Worm (Caenorhabditis elegans) whole organism, young adult: Measurements from ENCODE around the gene C33D9.10.

ENCODE experiments used
- B0336.3 ChIP-seq: fragments of 200-800 bp; sonication (Bioruptor generic); IDR thresholded peaks from 2 replicates; pipeline ENCODE4 v1.3.6; 2022; ENCODE audit warnings: missing genetic modification characterization, missing compliant biosample characterization
- F23B12.7 ChIP-seq: sonication (generic microtip); optimal IDR thresholded peaks from 2 replicates; lab custom pipeline; 2017; ENCODE audit warnings: missing genetic modification characterization, mild to moderate bottlenecking, missing compliant biosample characterization, antibody characterized with exemption, moderate library complexity; ENCODE audit not compliant: insufficient read depth
- F37B4.10 ChIP-seq: fragments of 200-800 bp; sonication (Bioruptor generic); IDR thresholded peaks from 2 replicates; pipeline ENCODE4 v1.3.6; 2022; ENCODE audit warnings: missing genetic modification characterization, missing compliant biosample characterization
- F57A8.1 ChIP-seq: fragments of 200-800 bp; sonication (Bioruptor generic); optimal IDR thresholded peaks from 2 replicates; lab custom pipeline; 2018; ENCODE audit warnings: mild to moderate bottlenecking, missing genetic modification characterization, moderate library complexity, missing compliant biosample characterization
- F57C9.4 ChIP-seq: sonication (generic microtip); optimal IDR thresholded peaks from 2 replicates; lab custom pipeline; 2017; ENCODE audit warnings: mild to moderate bottlenecking, missing genetic modification characterization, missing compliant biosample characterization
- K12H6.12 ChIP-seq: fragments of 200-800 bp; sonication (Bioruptor generic); optimal IDR thresholded peaks from 2 replicates; lab custom pipeline; 2018; ENCODE audit warnings: mild to moderate bottlenecking, missing genetic modification characterization, missing compliant biosample characterization
- Y95B8A.8 ChIP-seq: fragments of 200-800 bp; sonication (Bioruptor generic); IDR thresholded peaks from 2 replicates; pipeline ENCODE4 v1.3.6; 2022; ENCODE audit warnings: missing genetic modification reagents, missing genetic modification characterization, missing compliant biosample characterization
- aptf-3 ChIP-seq: fragments of 200-800 bp; sonication (Bioruptor generic); IDR thresholded peaks from 2 replicates; pipeline ENCODE4 v1.3.6; 2022; ENCODE audit warnings: missing genetic modification characterization, missing compliant biosample characterization
- atf-7 ChIP-seq: sonication (generic microtip); optimal IDR thresholded peaks from 2 replicates; lab custom pipeline; 2017; ENCODE audit warnings: mild to moderate bottlenecking, missing genetic modification characterization, missing compliant biosample characterization
- attf-5 ChIP-seq: fragments of 200-800 bp; sonication (Bioruptor generic); optimal IDR thresholded peaks from 2 replicates; lab custom pipeline; 2018; ENCODE audit warnings: mild to moderate bottlenecking, missing genetic modification characterization, missing compliant biosample characterization
- bed-2 ChIP-seq: fragments of 200-800 bp; sonication (Bioruptor generic); IDR thresholded peaks from 2 replicates; pipeline ENCODE4 v1.3.6; 2022; ENCODE audit warnings: missing genetic modification reagents, missing genetic modification characterization, missing compliant biosample characterization
- cebp-2 ChIP-seq: fragments of 200-800 bp; sonication (Bioruptor generic); IDR thresholded peaks from 2 replicates; pipeline ENCODE4 v1.3.6; 2022; ENCODE audit warnings: missing genetic modification characterization, missing compliant biosample characterization
- ceh-100 ChIP-seq: fragments of 200-800 bp; sonication (Bioruptor generic); IDR thresholded peaks from 2 replicates; pipeline ENCODE4 v1.3.6; 2022; ENCODE audit warnings: missing genetic modification reagents, missing genetic modification characterization, missing compliant biosample characterization
- ceh-27 ChIP-seq: fragments of 200-800 bp; sonication (Bioruptor generic); optimal IDR thresholded peaks from 2 replicates; lab custom pipeline; 2018; ENCODE audit warnings: mild to moderate bottlenecking, missing genetic modification characterization, moderate library complexity, missing compliant biosample characterization
- chd-7 ChIP-seq: sonication (generic microtip); optimal IDR thresholded peaks from 2 replicates; lab custom pipeline; 2016; ENCODE audit warnings: mild to moderate bottlenecking, missing genetic modification characterization, moderate library complexity, missing compliant biosample characterization
- dox-1 ChIP-seq: fragments of 200-800 bp; sonication (Bioruptor generic); IDR thresholded peaks from 2 replicates; pipeline ENCODE4 v1.3.6; 2022; ENCODE audit warnings: missing genetic modification reagents, missing genetic modification characterization, missing compliant biosample characterization
- egl-18 ChIP-seq: fragments of 200-800 bp; sonication (Bioruptor generic); IDR thresholded peaks from 2 replicates; pipeline ENCODE4 v1.3.6; 2022; ENCODE audit warnings: missing genetic modification reagents, missing genetic modification characterization, missing compliant biosample characterization
- egl-44 ChIP-seq: fragments of 200-800 bp; sonication (Bioruptor generic); IDR thresholded peaks from 2 replicates; pipeline ENCODE4 v1.3.6; 2022; ENCODE audit warnings: missing genetic modification reagents, missing genetic modification characterization, missing compliant biosample characterization
- him-1 ChIP-seq: sonication (generic microtip); optimal IDR thresholded peaks from 2 replicates; lab custom pipeline; 2016; ENCODE audit warnings: missing genotype, missing genetic modification reagents, missing genetic modification characterization, missing compliant biosample characterization
- hlh-26 ChIP-seq: fragments of 200-800 bp; sonication (Bioruptor generic); conservative IDR thresholded peaks from 2 replicates; pipeline ENCODE4 v1.3.6; 2022; ENCODE audit warnings: missing genetic modification reagents, missing genetic modification characterization, missing compliant biosample characterization
- hmg-1.2 ChIP-seq: fragments of 200-800 bp; sonication (Bioruptor generic); IDR thresholded peaks from 2 replicates; pipeline ENCODE4 v1.3.6; 2022; ENCODE audit warnings: missing genetic modification reagents, missing genetic modification characterization, missing compliant biosample characterization
- hrde-1 ChIP-seq: sonication (generic microtip); optimal IDR thresholded peaks from 2 replicates; lab custom pipeline; 2016; ENCODE audit warnings: missing genetic modification characterization, mild to moderate bottlenecking, missing compliant biosample characterization, moderate library complexity, missing genotype, missing genetic modification reagents, borderline replicate concordance
- lag-1 ChIP-seq: fragments of 200-800 bp; sonication (Bioruptor generic); IDR thresholded peaks from 2 replicates; pipeline ENCODE4 v1.3.6; 2022; ENCODE audit warnings: missing genetic modification reagents, missing genetic modification characterization, missing compliant biosample characterization
- lin-40 ChIP-seq: sonication (generic microtip); optimal IDR thresholded peaks from 2 replicates; lab custom pipeline; 2016; ENCODE audit warnings: missing genetic modification characterization, mild to moderate bottlenecking, missing compliant biosample characterization, missing genotype, missing genetic modification reagents
- madf-8 ChIP-seq: fragments of 200-800 bp; sonication (Bioruptor generic); conservative IDR thresholded peaks from 2 replicates; pipeline ENCODE4 v1.3.6; 2022; ENCODE audit warnings: missing genetic modification reagents, missing genetic modification characterization, missing compliant biosample characterization
- mcd-1 ChIP-seq: fragments of 200-800 bp; sonication (Bioruptor generic); IDR thresholded peaks from 2 replicates; pipeline ENCODE4 v1.3.6; 2022; ENCODE audit warnings: missing genetic modification reagents, missing genetic modification characterization, missing compliant biosample characterization
- nhr-179 ChIP-seq: sonication (generic microtip); optimal IDR thresholded peaks from 2 replicates; lab custom pipeline; 2016; ENCODE audit warnings: mild to moderate bottlenecking, missing genetic modification characterization, missing compliant biosample characterization
- nhr-27 ChIP-seq: fragments of 200-800 bp; sonication (Bioruptor generic); optimal IDR thresholded peaks from 2 replicates; lab custom pipeline; 2018; ENCODE audit warnings: mild to moderate bottlenecking, missing genetic modification characterization, moderate library complexity, missing compliant biosample characterization
- nhr-80 ChIP-seq: sonication (generic microtip); optimal IDR thresholded peaks from 2 replicates; lab custom pipeline; 2016; ENCODE audit warnings: missing genetic modification characterization, missing compliant biosample characterization
- nhr-90 ChIP-seq: sonication (generic microtip); optimal IDR thresholded peaks from 2 replicates; lab custom pipeline; 2016; ENCODE audit warnings: missing genotype, mild to moderate bottlenecking, missing genetic modification characterization, missing compliant biosample characterization
- rcor-1 ChIP-seq: fragments of 200-800 bp; sonication (Bioruptor generic); IDR thresholded peaks from 2 replicates; pipeline ENCODE4 v1.3.6; 2022; ENCODE audit warnings: missing genetic modification reagents, missing genetic modification characterization, missing compliant biosample characterization
- rpc-1 ChIP-seq, 2 experiments: fragments of 150-350 bp in 1 of 2; sonication (generic microtip) in 1 of 2; optimal IDR thresholded peaks; 2 replicates each; lab custom pipeline; 2014 to 2018; ENCODE audit warnings: missing biosample characterization in 1 of 2, missing genetic modification characterization in 1 of 2, missing genetic modification reagents in 1 of 2, missing genotype in 1 of 2
- snpc-1.1 ChIP-seq: sonication (generic microtip); optimal IDR thresholded peaks from 2 replicates; lab custom pipeline; 2017; ENCODE audit warnings: missing genetic modification characterization, mild to moderate bottlenecking, missing compliant biosample characterization, antibody characterized with exemption, moderate library complexity, missing genotype, missing genetic modification reagents; ENCODE audit not compliant: insufficient read depth
- snpc-3.4 ChIP-seq: sonication (generic microtip); optimal IDR thresholded peaks from 2 replicates; lab custom pipeline; 2017; ENCODE audit warnings: missing genetic modification characterization, mild to moderate bottlenecking, missing compliant biosample characterization, antibody characterized with exemption, moderate library complexity, missing genotype, missing genetic modification reagents
- tbp1 ChIP-seq: fragments of 200-800 bp; sonication (Bioruptor generic); optimal IDR thresholded peaks from 2 replicates; lab custom pipeline; 2018; ENCODE audit warnings: mild to moderate bottlenecking, missing genetic modification characterization, missing compliant biosample characterization
- zfh-2 ChIP-seq: fragments of 200-800 bp; sonication (Bioruptor generic); conservative IDR thresholded peaks from 2 replicates; pipeline ENCODE4 v1.3.6; 2022; ENCODE audit warnings: missing genetic modification reagents, missing genetic modification characterization, missing compliant biosample characterization
- ztf-18 ChIP-seq: sonication (generic microtip); optimal IDR thresholded peaks from 2 replicates; lab custom pipeline; 2016; ENCODE audit warnings: missing genotype, mild to moderate bottlenecking, missing genetic modification characterization, missing compliant biosample characterization
- ztf-26 ChIP-seq: sonication (generic microtip); optimal IDR thresholded peaks from 2 replicates; lab custom pipeline; 2017; ENCODE audit warnings: missing genetic modification characterization, missing compliant biosample characterization
- ztf-28 ChIP-seq: fragments of 200-800 bp; sonication (Bioruptor generic); IDR thresholded peaks from 2 replicates; pipeline ENCODE4 v1.3.6; 2022; ENCODE audit warnings: missing genetic modification reagents, missing genetic modification characterization, missing compliant biosample characterization
- ztf-3 ChIP-seq: fragments of 200-800 bp; sonication (Bioruptor generic); optimal IDR thresholded peaks from 2 replicates; lab custom pipeline; 2018; ENCODE audit warnings: mild to moderate bottlenecking, missing genetic modification characterization, missing compliant biosample characterization

Gene C33D9.10

DNA sequence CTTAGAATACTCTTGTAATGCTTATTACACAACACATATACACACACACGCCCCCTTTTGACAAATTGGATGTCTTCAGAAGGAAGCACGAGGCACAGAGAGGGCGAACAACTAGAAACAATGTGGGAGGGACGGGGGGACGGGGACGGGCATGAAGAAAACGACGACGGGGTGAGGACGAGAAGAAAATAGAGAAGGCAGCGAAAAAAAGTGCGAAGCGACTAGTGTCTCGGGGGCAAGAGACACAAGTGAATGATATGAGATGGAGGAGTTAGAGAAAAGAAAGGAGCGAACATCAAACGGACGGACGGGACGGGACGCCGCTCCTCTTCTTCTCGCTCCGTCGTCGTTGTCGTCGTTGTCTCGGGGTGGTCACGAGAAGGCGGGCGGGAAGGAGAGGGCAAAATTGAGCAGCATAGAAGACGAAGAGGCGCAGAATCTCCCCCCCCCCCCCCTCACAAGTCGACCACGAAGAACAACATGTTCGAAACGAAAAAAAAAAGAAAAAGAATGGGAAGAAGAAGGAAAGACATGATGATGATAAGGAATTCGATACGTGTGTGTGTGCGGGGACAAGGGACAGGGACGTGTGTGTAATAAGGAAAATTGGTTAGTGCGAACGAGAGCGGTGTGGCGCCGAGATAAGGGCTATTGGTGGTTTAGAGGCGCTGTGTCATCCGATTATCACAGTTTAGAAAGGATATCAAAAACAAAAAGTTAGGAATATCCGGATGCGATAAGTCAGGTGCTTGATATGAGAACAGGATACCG is 7.1 kb upstream of the C33D9.10 start (continued):
- TF ChIP-seq egl-44: 0 out of 2 replicates have a peak, but pooled peaks have one; percentile 60
- 0 out of 2 replicates have a peak, but pooled peaks have one; percentile 4 for TF ChIP-seq egl-18 (GFP tag; lab: Robert Waterston, UW)
- peak; percentile 57 for TF ChIP-seq tbp1 (GFP tag; lab: Kevin White, UChicago)
- peak; percentile 94 for TF ChIP-seq chd-7
- no peak for TF ChIP-seq lag-1 (GFP tag; lab: Robert Waterston, UW)
- TF ChIP-seq F57C9.4 (tag; lab: Kevin White, UChicago): no peak
- peak; percentile 19 for TF ChIP-seq ztf-3
- peak; percentile 95 for TF ChIP-seq K12H6.12 (tag; lab: Kevin White, UChicago)
- TF ChIP-seq F57A8.1 (GFP tag; lab: Kevin White, UChicago): no peak
- TF ChIP-seq cebp-2 (GFP tag; lab: Robert Waterston, UW): no peak
- TF ChIP-seq madf-8 (GFP tag; lab: Robert Waterston, UW): no peak
- TF ChIP-seq him-1: no peak
- TF ChIP-seq aptf-3 (GFP tag; lab: Robert Waterston, UW): no peak
- no peak; the same call in none of the 2 replicates for TF ChIP-seq B0336.3
- TF ChIP-seq rpc-1 (optimal IDR thresholded peaks at IDR 0.05; lab: Kevin White, UChicago): no peak
- no peak for TF ChIP-seq rpc-1 (tag; optimal IDR thresholded peaks at IDR 0.05; lab: Kevin White, UChicago)
- TF ChIP-seq hmg-1.2: peak; percentile 77
- no peak for TF ChIP-seq nhr-179 (tag; lab: Kevin White, UChicago)
- TF ChIP-seq F23B12.7: peak; percentile 12
- no peak for TF ChIP-seq snpc-1.1
- TF ChIP-seq nhr-27: no peak
- no peak; the same call in 1 of the 2 replicates for TF ChIP-seq Y95B8A.8
- peak; percentile 22; the same call in 1 of the 2 replicates for TF ChIP-seq rcor-1 (GFP tag; lab: Robert Waterston, UW)
- peak; percentile 92 for TF ChIP-seq atf-7 (tag; lab: Kevin White, UChicago)
- TF ChIP-seq ztf-28 (GFP tag; lab: Robert Waterston, UW): no peak
- TF ChIP-seq nhr-90 (tag; lab: Kevin White, UChicago): peak; percentile 69
- peak; percentile 94 for TF ChIP-seq attf-5 (GFP tag; lab: Kevin White, UChicago)
- TF ChIP-seq snpc-3.4 (tag; lab: Kevin White, UChicago): peak; percentile 18
- TF ChIP-seq mcd-1: peak; percentile 81
- TF ChIP-seq bed-2 (GFP tag; lab: Robert Waterston, UW): no peak
- TF ChIP-seq zfh-2 (GFP tag; lab: Robert Waterston, UW): peak; percentile 100
- TF ChIP-seq hlh-26 (GFP tag; lab: Robert Waterston, UW): no peak
- peak; percentile 59 for TF ChIP-seq ztf-18 (tag; lab: Kevin White, UChicago)
- TF ChIP-seq, all 124 proteins: peak for 51

ce11 chrIV:8793223-8793622 is 5.3 kb upstream of the C33D9.10 start:
- TF ChIP-seq ztf-26 (tag; lab: Kevin White, UChicago): peak; percentile 41
- TF ChIP-seq ceh-100 (GFP tag; lab: Robert Waterston, UW): no peak
- 0 out of 2 replicates have a peak, but pooled peaks have one; percentile 21 for TF ChIP-seq dox-1 (GFP tag; lab: Robert Waterston, UW)
- TF ChIP-seq bed-2 (GFP tag; lab: Robert Waterston, UW): no peak
- TF ChIP-seq hrde-1 (tag; lab: Kevin White, UChicago): no peak
- TF ChIP-seq cebp-2 (GFP tag; lab: Robert Waterston, UW): no peak
- TF ChIP-seq F37B4.10 (GFP tag; lab: Robert Waterston, UW): no peak
- no peak for TF ChIP-seq ceh-27 (GFP tag; lab: Kevin White, UChicago)
- peak; percentile 94 for TF ChIP-seq nhr-80 (tag; lab: Kevin White, UChicago)
- no peak for TF ChIP-seq hlh-26 (GFP tag; lab: Robert Waterston, UW)
- no peak for TF ChIP-seq F57A8.1 (GFP tag; lab: Kevin White, UChicago)
- TF ChIP-seq lin-40 (tag; lab: Kevin White, UChicago): peak; percentile 17
- no peak for TF ChIP-seq egl-44
